Worm (Caenorhabditis elegans) whole organism, young adult: ENCODE results near the gene gskl-1.
"Not testable (repeated sequence)": the region's sequence is repeated elsewhere in the genome, so short reads cannot be mapped to it uniquely, and the experiment has no call there.

Experiments used
- C17E4.6 ChIP-seq: fragments of 200-800 bp; sonication (Bioruptor generic); IDR thresholded peaks from 2 replicates; pipeline ENCODE4 v1.3.6; 2022; ENCODE audit warnings: missing genetic modification reagents, missing genetic modification characterization, missing compliant biosample characterization
- F39B2.1 ChIP-seq: fragments of 200-800 bp; sonication (Bioruptor generic); IDR thresholded peaks from 2 replicates; pipeline ENCODE4 v1.3.6; 2022; ENCODE audit warnings: missing genetic modification reagents, missing genetic modification characterization, missing compliant biosample characterization
- F57C9.4 ChIP-seq: sonication (generic microtip); optimal IDR thresholded peaks from 2 replicates; lab custom pipeline; 2017; ENCODE audit warnings: mild to moderate bottlenecking, missing genetic modification characterization, missing compliant biosample characterization
- T07F8.4 ChIP-seq: sonication (generic microtip); optimal IDR thresholded peaks from 2 replicates; lab custom pipeline; 2016; ENCODE audit warnings: mild to moderate bottlenecking, missing genetic modification characterization, moderate library complexity, missing compliant biosample characterization
- T26A5.8 ChIP-seq: sonication (generic microtip); optimal IDR thresholded peaks from 2 replicates; lab custom pipeline; 2016; ENCODE audit warnings: missing genetic modification characterization, missing compliant biosample characterization
- Y56A3A.18 ChIP-seq: fragments of 200-800 bp; sonication (Bioruptor generic); IDR thresholded peaks from 2 replicates; pipeline ENCODE4 v1.3.6; 2022; ENCODE audit warnings: missing genetic modification reagents, missing genetic modification characterization, missing compliant biosample characterization
- attf-3 ChIP-seq: fragments of 200-800 bp; sonication (Bioruptor generic); conservative IDR thresholded peaks from 2 replicates; pipeline ENCODE4 v1.3.6; 2022; ENCODE audit warnings: missing genetic modification reagents, missing genetic modification characterization, missing compliant biosample characterization
- cebp-1 ChIP-seq, 2 experiments: fragments of 200-800 bp in 1 of 2; sonication (Bioruptor generic) in 1 of 2; sonication (generic microtip) in 1 of 2; IDR thresholded peaks in 1 of 2; optimal IDR thresholded peaks in 1 of 2; 2 replicates each; pipeline versions ENCODE4 v1.3.6 to Lab custom; 2017 to 2022; ENCODE audit warnings: missing compliant biosample characterization in 2 of 2, missing genetic modification characterization in 2 of 2, mild to moderate bottlenecking in 1 of 2, missing genetic modification reagents in 1 of 2, moderate library complexity in 1 of 2
- ceh-27 ChIP-seq: fragments of 200-800 bp; sonication (Bioruptor generic); optimal IDR thresholded peaks from 2 replicates; lab custom pipeline; 2018; ENCODE audit warnings: mild to moderate bottlenecking, missing genetic modification characterization, moderate library complexity, missing compliant biosample characterization
- ceh-79 ChIP-seq: sonication (generic microtip); optimal IDR thresholded peaks from 2 replicates; lab custom pipeline; 2017; ENCODE audit warnings: mild to moderate bottlenecking, missing genetic modification characterization, missing compliant biosample characterization
- dox-1 ChIP-seq: fragments of 200-800 bp; sonication (Bioruptor generic); IDR thresholded peaks from 2 replicates; pipeline ENCODE4 v1.3.6; 2022; ENCODE audit warnings: missing genetic modification reagents, missing genetic modification characterization, missing compliant biosample characterization
- egrh-3 ChIP-seq: fragments of 200-800 bp; sonication (Bioruptor generic); IDR thresholded peaks from 2 replicates; pipeline ENCODE4 v1.3.6; 2022; ENCODE audit warnings: missing genetic modification reagents, missing genetic modification characterization, missing compliant biosample characterization
- ekl-4 ChIP-seq: fragments of 200-800 bp; sonication (Bioruptor generic); IDR thresholded peaks from 2 replicates; pipeline ENCODE4 v1.3.6; 2022; ENCODE audit warnings: missing genetic modification reagents, missing genetic modification characterization, missing compliant biosample characterization
- gei-17 ChIP-seq: fragments of 200-800 bp; sonication (Bioruptor generic); optimal IDR thresholded peaks from 2 replicates; lab custom pipeline; 2018; ENCODE audit warnings: mild to moderate bottlenecking, missing genetic modification characterization, missing compliant biosample characterization
- hmg-1.2 ChIP-seq: fragments of 200-800 bp; sonication (Bioruptor generic); IDR thresholded peaks from 2 replicates; pipeline ENCODE4 v1.3.6; 2022; ENCODE audit warnings: missing genetic modification reagents, missing genetic modification characterization, missing compliant biosample characterization
- hmg-20 ChIP-seq: fragments of 200-800 bp; sonication (Bioruptor generic); IDR thresholded peaks from 2 replicates; pipeline ENCODE4 v1.3.6; 2022; ENCODE audit warnings: missing genetic modification reagents, missing genetic modification characterization, missing compliant biosample characterization
- let-607 ChIP-seq, 2 experiments: fragments of 200-800 bp in 1 of 2; sonication (Bioruptor generic) in 1 of 2; sonication (generic microtip) in 1 of 2; optimal IDR thresholded peaks; 2 replicates each; lab custom pipeline; 2016 to 2018; ENCODE audit warnings: mild to moderate bottlenecking in 2 of 2, missing compliant biosample characterization in 2 of 2, missing genetic modification characterization in 2 of 2, moderate library complexity in 2 of 2, missing genotype in 1 of 2
- madf-6 ChIP-seq: fragments of 200-800 bp; sonication (Bioruptor generic); IDR thresholded peaks from 2 replicates; pipeline ENCODE4 v1.3.6; 2022; ENCODE audit warnings: missing genetic modification reagents, missing genetic modification characterization, missing compliant biosample characterization
- madf-8 ChIP-seq: fragments of 200-800 bp; sonication (Bioruptor generic); conservative IDR thresholded peaks from 2 replicates; pipeline ENCODE4 v1.3.6; 2022; ENCODE audit warnings: missing genetic modification reagents, missing genetic modification characterization, missing compliant biosample characterization
- mxl-1 ChIP-seq: sonication (generic microtip); optimal IDR thresholded peaks from 2 replicates; lab custom pipeline; 2016; ENCODE audit warnings: missing genetic modification characterization, missing compliant biosample characterization
- nfyb-1 ChIP-seq: fragments of 200-800 bp; sonication (Bioruptor generic); IDR thresholded peaks from 2 replicates; pipeline ENCODE4 v1.3.6; 2022; ENCODE audit warnings: missing genetic modification reagents, missing genetic modification characterization, missing compliant biosample characterization
- nhr-179 ChIP-seq: sonication (generic microtip); optimal IDR thresholded peaks from 2 replicates; lab custom pipeline; 2016; ENCODE audit warnings: mild to moderate bottlenecking, missing genetic modification characterization, missing compliant biosample characterization
- nhr-27 ChIP-seq: fragments of 200-800 bp; sonication (Bioruptor generic); optimal IDR thresholded peaks from 2 replicates; lab custom pipeline; 2018; ENCODE audit warnings: mild to moderate bottlenecking, missing genetic modification characterization, moderate library complexity, missing compliant biosample characterization
- nhr-80 ChIP-seq: sonication (generic microtip); optimal IDR thresholded peaks from 2 replicates; lab custom pipeline; 2016; ENCODE audit warnings: missing genetic modification characterization, missing compliant biosample characterization
- nhr-90 ChIP-seq: sonication (generic microtip); optimal IDR thresholded peaks from 2 replicates; lab custom pipeline; 2016; ENCODE audit warnings: missing genotype, mild to moderate bottlenecking, missing genetic modification characterization, missing compliant biosample characterization
- pha-4 ChIP-seq: fragments of 150-350 bp; sonication (generic microtip); optimal IDR thresholded peaks from 2 replicates; lab custom pipeline; 2014; ENCODE audit warnings: missing biosample characterization, missing genetic modification reagents, missing genetic modification characterization
- rec-8 ChIP-seq, 2 experiments: sonication (generic microtip); optimal IDR thresholded peaks; 2 replicates each; lab custom pipeline; 2016; ENCODE audit warnings: mild to moderate bottlenecking in 2 of 2, missing genetic modification characterization in 2 of 2, missing genetic modification reagents in 2 of 2, missing genotype in 2 of 2, missing biosample characterization in 1 of 2, missing compliant biosample characterization in 1 of 2, moderate library complexity in 1 of 2
- repo-1 ChIP-seq: sonication (generic microtip); optimal IDR thresholded peaks from 2 replicates; lab custom pipeline; 2017; ENCODE audit warnings: mild to moderate bottlenecking, missing genetic modification characterization, missing compliant biosample characterization
- rpc-1 ChIP-seq, 2 experiments: fragments of 150-350 bp in 1 of 2; sonication (generic microtip) in 1 of 2; optimal IDR thresholded peaks; 2 replicates each; lab custom pipeline; 2014 to 2018; ENCODE audit warnings: missing biosample characterization in 1 of 2, missing genetic modification characterization in 1 of 2, missing genetic modification reagents in 1 of 2, missing genotype in 1 of 2
- sdz-38 ChIP-seq: sonication (generic microtip); optimal IDR thresholded peaks from 2 replicates; lab custom pipeline; 2016; ENCODE audit warnings: missing genotype, missing genetic modification characterization, missing compliant biosample characterization
- snpc-1.1 ChIP-seq: sonication (generic microtip); optimal IDR thresholded peaks from 2 replicates; lab custom pipeline; 2017; ENCODE audit warnings: missing genetic modification characterization, mild to moderate bottlenecking, missing compliant biosample characterization, antibody characterized with exemption, moderate library complexity, missing genotype, missing genetic modification reagents; ENCODE audit not compliant: insufficient read depth
- snpc-1.3 ChIP-seq: sonication (generic microtip); optimal IDR thresholded peaks from 2 replicates; lab custom pipeline; 2017; ENCODE audit warnings: missing genetic modification characterization, mild to moderate bottlenecking, missing compliant biosample characterization, antibody characterized with exemption, moderate library complexity, missing genotype, missing genetic modification reagents; ENCODE audit not compliant: insufficient read depth
- unc-130 ChIP-seq: sonication (generic microtip); optimal IDR thresholded peaks from 2 replicates; lab custom pipeline; 2016; ENCODE audit warnings: missing genetic modification reagents, missing genetic modification characterization, missing compliant biosample characterization
- ztf-28 ChIP-seq: fragments of 200-800 bp; sonication (Bioruptor generic); IDR thresholded peaks from 2 replicates; pipeline ENCODE4 v1.3.6; 2022; ENCODE audit warnings: missing genetic modification reagents, missing genetic modification characterization, missing compliant biosample characterization

gskl-1 gene

DNA sequence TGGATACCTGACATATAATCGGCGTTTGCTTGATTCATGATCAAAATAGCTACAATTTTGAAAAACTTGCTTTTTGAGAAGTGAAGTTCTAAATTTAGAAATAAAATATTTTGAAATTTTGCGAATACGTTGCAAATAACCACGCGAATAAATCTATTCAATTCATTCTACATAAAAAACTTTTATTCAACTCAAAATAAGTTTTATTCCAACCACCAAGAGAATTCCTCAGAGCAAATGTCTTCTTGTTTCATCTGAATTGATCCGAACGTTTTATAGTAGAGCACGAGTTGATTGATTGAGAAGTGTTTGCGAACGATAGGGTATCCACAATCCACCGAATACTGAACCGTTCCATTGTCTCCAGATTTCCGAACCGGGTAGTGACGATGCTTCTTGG, 31.6 kb upstream of the gskl-1 start, which contains the start of gene F44F4.9:
Gene F44F4.9 (minus strand): TSS at position 101 of the 400 bp plus-strand sequence.
- no peak for TF ChIP-seq nfyb-1 (GFP tag; lab: Robert Waterston, UW)
- TF ChIP-seq nhr-27 (tag; lab: Kevin White, UChicago) = no peak
- no peak for TF ChIP-seq attf-3
- no peak for TF ChIP-seq madf-6 (GFP tag; lab: Robert Waterston, UW)
- no peak for TF ChIP-seq T26A5.8 (tag; lab: Kevin White, UChicago)
- TF ChIP-seq madf-8 = no peak
- no peak for TF ChIP-seq T07F8.4
- TF ChIP-seq ekl-4 (GFP tag; lab: Robert Waterston, UW) = no peak
- no peak for TF ChIP-seq snpc-1.1 (tag; lab: Kevin White, UChicago)
- TF ChIP-seq repo-1 (tag; lab: Kevin White, UChicago) = no peak
- no peak for TF ChIP-seq ceh-79 (tag; lab: Kevin White, UChicago)
- no peak for TF ChIP-seq F39B2.1 (GFP tag; lab: Robert Waterston, UW)
- TF ChIP-seq pha-4 (tag; lab: Kevin White, UChicago) = no peak
- TF ChIP-seq F57C9.4 (tag; lab: Kevin White, UChicago) = no peak
- TF ChIP-seq nhr-90 (tag; lab: Kevin White, UChicago) = no peak
- no peak for TF ChIP-seq nhr-80 (tag; lab: Kevin White, UChicago)
- no peak for TF ChIP-seq unc-130 (GFP tag; lab: Kevin White, UChicago)

DNA sequence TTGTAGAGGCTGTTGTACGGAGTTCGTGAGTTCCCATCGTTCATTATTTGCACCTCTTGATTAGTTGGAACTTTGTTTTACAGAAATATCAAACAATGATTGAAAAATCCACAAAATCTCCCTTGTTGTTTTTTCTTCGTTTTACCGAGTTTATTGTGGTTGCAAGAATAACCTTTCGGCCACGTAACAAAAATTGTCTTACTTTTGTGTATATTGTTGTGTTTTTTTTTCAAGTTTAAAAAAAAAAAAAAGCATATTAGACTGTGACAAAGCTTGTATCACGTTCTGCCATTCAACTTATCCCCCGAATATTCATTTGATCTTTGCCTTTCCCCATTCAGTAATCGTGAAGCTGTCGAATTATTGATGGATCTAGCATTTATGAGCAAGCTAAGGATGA, 30.2 kb upstream of the gskl-1 start, which contains the start of gene F44F4.10:
Gene F44F4.10 (minus strand): TSS at position 101 of the 400 bp plus-strand sequence.
- TF ChIP-seq hmg-1.2 (GFP tag; lab: Robert Waterston, UW) (no peak), dox-1 (GFP tag; lab: Robert Waterston, UW) (no peak), ceh-27 (GFP tag; lab: Kevin White, UChicago) (no peak), snpc-1.3 (no peak), gei-17 (GFP tag; lab: Kevin White, UChicago) (no peak), rpc-1 (optimal IDR thresholded peaks at IDR 0.05; lab: Kevin White, UChicago) (no peak), rpc-1 (tag; optimal IDR thresholded peaks at IDR 0.05; lab: Kevin White, UChicago) (no peak), sdz-38 (tag; lab: Kevin White, UChicago) (no peak), hmg-20 (no peak), nhr-179 (no peak)

DNA sequence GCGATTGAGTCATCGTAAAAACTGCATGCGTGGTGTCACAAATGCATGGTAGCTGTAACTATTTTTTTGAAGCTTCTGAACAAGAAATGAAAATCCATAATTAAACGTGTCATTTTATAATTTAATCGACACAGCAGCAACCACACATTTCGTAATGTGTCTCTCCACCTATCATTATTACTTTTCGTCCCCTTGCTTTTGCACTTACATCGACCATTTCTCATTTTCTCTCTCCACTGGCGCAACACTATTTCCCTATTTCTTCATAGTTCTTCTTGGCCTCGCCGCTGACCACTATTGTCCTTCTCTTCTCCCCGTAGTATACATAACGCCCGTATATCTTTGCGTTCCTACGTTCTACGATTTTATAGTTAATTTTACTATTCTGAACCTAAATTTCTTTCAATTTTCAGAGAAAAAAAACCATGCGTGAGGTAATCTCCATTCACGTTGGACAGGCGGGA, 29.0 kb upstream of the gskl-1 start, which contains the start of gene tba-4:
Gene tba-4 (plus strand): TSS at position 414 of the 464 bp plus-strand sequence.
- TF ChIP-seq cebp-1 (GFP tag; IDR thresholded peaks at IDR 0.05; lab: Robert Waterston, UW) = peak; percentile 50; the same call in 1 of the 2 replicates
- no peak for TF ChIP-seq cebp-1 (tag; optimal IDR thresholded peaks at IDR 0.05; lab: Kevin White, UChicago)
- no peak for TF ChIP-seq Y56A3A.18 (GFP tag; lab: Robert Waterston, UW)
- no peak for TF ChIP-seq rec-8 (tag; optimal IDR thresholded peaks at IDR 0.05; lab: Kevin White, UChicago)
- no peak for TF ChIP-seq C17E4.6 (GFP tag; lab: Robert Waterston, UW)
- no peak for TF ChIP-seq F39B2.1 (GFP tag; lab: Robert Waterston, UW)
- peak; percentile 83 for TF ChIP-seq nhr-80 (tag; lab: Kevin White, UChicago)
- peak in 1 of 2 experiments; percentile 63 for TF ChIP-seq let-607 (tag; optimal IDR thresholded peaks at IDR 0.05; lab: Kevin White, UChicago)
- no peak for TF ChIP-seq ztf-28 (GFP tag; lab: Robert Waterston, UW)

DNA sequence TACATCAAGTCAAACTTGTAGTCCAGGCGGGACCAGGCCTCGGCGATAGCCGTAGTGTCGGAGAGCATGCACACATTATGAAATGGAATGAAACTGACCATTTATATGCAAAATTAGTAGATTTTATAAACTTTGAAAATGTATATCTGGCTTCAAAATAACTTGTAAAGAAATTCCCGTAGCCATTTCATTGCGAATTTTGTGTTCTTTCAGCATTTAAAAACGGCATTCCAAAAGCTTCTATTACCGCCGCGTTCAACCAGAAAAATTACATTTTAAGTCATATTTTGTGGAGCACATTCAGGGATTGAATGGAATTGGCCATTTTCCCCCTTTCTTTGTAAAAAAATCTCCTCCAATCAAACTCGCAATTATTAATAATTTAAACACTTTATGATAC, 24.5 kb upstream of the gskl-1 start, which contains the start of gene Y19D2B.1:
Gene Y19D2B.1 (minus strand): TSS at position 101 of the 400 bp plus-strand sequence.
- not testable (repeated sequence) for TF ChIP-seq egrh-3 (GFP tag; lab: Robert Waterston, UW); snpc-1.1 (tag; lab: Kevin White, UChicago); mxl-1 (tag; lab: Kevin White, UChicago)
